Fruit fly (Drosophila melanogaster): Measurements from ENCODE around the gene CG33259.

Gene CG33259

DNA sequence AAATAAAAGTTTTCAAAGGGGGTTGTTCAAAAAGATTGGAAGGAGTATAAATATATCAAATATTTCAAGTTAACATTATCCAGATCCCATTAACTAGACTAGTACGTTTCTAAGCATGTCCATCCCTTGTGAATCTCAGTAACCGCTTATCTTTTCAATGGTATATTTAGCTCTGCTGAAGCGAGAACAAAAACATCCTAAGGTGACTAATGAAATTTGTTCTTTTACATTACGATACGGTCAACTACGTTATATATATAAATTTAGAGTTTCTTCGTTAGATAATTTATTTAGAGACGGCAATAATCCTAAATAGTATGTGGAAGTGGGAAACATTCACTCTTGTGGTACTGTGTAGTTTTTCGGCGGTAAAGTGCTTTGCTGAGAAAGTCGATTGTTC lies at the start of gene CG33259:
Gene CG33259 (plus strand): TSS at position 301 of the 400 bp plus-strand sequence.
- TF ChIP-seq CG8478 (optimal IDR thresholded peaks at IDR 0.05): no peak
- no peak for TF ChIP-seq CTCF (optimal IDR thresholded peaks at IDR 0.05)

DNA sequence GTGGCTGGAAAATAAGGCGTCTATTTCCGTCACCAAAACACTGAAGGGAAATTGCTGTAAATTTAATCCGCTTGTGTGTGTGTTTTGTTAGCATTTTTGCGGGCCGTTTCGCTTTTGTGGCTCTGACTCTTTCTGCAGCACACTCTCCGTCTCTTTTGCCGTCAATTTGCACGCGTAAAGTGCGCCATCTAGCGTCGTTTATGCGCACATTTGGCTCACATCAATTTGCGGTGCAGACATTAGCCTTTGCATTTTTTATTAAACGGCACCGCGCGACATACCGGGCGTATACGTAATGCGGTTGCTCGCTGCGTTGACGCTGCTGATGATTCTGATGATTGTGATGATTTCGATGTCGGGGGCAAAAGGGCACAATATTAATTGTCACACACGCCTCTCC lies 41.3 kb upstream of the CG33259 start:
- TF ChIP-seq CTCF (optimal IDR thresholded peaks at IDR 0.05): peak; percentile 67 to 74
- no peak for TF ChIP-seq CG8478 (optimal IDR thresholded peaks at IDR 0.05)

All from S2 (cell line).